Worm (Caenorhabditis elegans) whole organism, L4 larva: Measurements from ENCODE around the gene tdpo-1.

Source experiments
- D1046.2 ChIP-seq: fragments of 200-800 bp; sonication (Bioruptor generic); IDR thresholded peaks from 2 replicates; pipeline ENCODE4 v1.3.6; 2022; ENCODE audit warnings: missing genetic modification characterization, missing compliant biosample characterization
- F10B5.3 ChIP-seq: sonication (generic microtip); optimal IDR thresholded peaks from 2 replicates; lab custom pipeline; 2016; ENCODE audit warnings: mild to moderate bottlenecking, missing genetic modification characterization, missing compliant biosample characterization
- T20F7.1 ChIP-seq: fragments of 200-800 bp; sonication (Bioruptor generic); optimal IDR thresholded peaks from 2 replicates; lab custom pipeline; 2018; ENCODE audit warnings: mild to moderate bottlenecking, missing genetic modification characterization, missing compliant biosample characterization
- T26A8.4 ChIP-seq: fragments of 200-800 bp; sonication (Bioruptor generic); IDR thresholded peaks from 2 replicates; pipeline ENCODE4 v1.3.6; 2022; ENCODE audit warnings: missing genetic modification characterization, missing compliant biosample characterization
- Y5F2A.4 ChIP-seq: fragments of 200-800 bp; sonication (Bioruptor generic); optimal IDR thresholded peaks from 2 replicates; lab custom pipeline; 2018; ENCODE audit warnings: mild to moderate bottlenecking, missing genetic modification characterization, missing compliant biosample characterization
- aha-1 ChIP-seq: fragments of 150-350 bp; peaks from one replicate; lab custom pipeline; 2014; ENCODE audit warnings: missing biosample characterization, missing genetic modification characterization
- ceh-20 ChIP-seq: fragments of 200-800 bp; sonication (Bioruptor generic); IDR thresholded peaks from 2 replicates; pipeline ENCODE4 v1.3.6; 2022; ENCODE audit warnings: missing genetic modification reagents, missing genetic modification characterization, missing compliant biosample characterization
- ceh-32 ChIP-seq: sonication (generic microtip); optimal IDR thresholded peaks from 2 replicates; lab custom pipeline; 2016; ENCODE audit warnings: mild to moderate bottlenecking, missing genetic modification characterization, missing compliant biosample characterization; ENCODE audit not compliant: poor library complexity
- ceh-82 ChIP-seq: sonication (generic microtip); optimal IDR thresholded peaks from 2 replicates; lab custom pipeline; 2017; ENCODE audit warnings: missing biosample characterization, missing genetic modification characterization
- ces-1 ChIP-seq: fragments of 150-350 bp; sonication (generic microtip); optimal IDR thresholded peaks from 4 replicates; lab custom pipeline; 2014; ENCODE audit warnings: missing biosample characterization, missing genetic modification reagents, missing genetic modification characterization
- cey-2 ChIP-seq: sonication (generic microtip); optimal IDR thresholded peaks from 3 replicates; lab custom pipeline; 2017; ENCODE audit warnings: missing genetic modification characterization, mild to moderate bottlenecking, missing compliant biosample characterization, antibody characterized with exemption, borderline replicate concordance; ENCODE audit not compliant: insufficient read depth
- daf-12 ChIP-seq: fragments of 150-350 bp; optimal IDR thresholded peaks from 2 replicates; lab custom pipeline; 2014; ENCODE audit warnings: missing biosample characterization, missing genetic modification reagents, missing genetic modification characterization
- daf-16 ChIP-seq, 3 experiments: sonication (generic microtip); optimal IDR thresholded peaks; 2 replicates each; lab custom pipeline; 2016 to 2017; ENCODE audit warnings: missing genetic modification characterization in 3 of 3, missing genetic modification reagents in 3 of 3, mild to moderate bottlenecking in 2 of 3, missing compliant biosample characterization in 2 of 3, missing biosample characterization in 1 of 3, moderate library complexity in 1 of 3
- dmd-6 ChIP-seq: fragments of 200-800 bp; sonication (Bioruptor generic); IDR thresholded peaks from 2 replicates; pipeline ENCODE4 v1.3.6; 2022; ENCODE audit warnings: missing genetic modification reagents, missing genetic modification characterization, missing compliant biosample characterization
- dpl-1 ChIP-seq: fragments of 150-350 bp; optimal IDR thresholded peaks from 2 replicates; lab custom pipeline; 2014; ENCODE audit warnings: missing biosample characterization, missing genetic modification reagents, missing genetic modification characterization
- dve-1 ChIP-seq: sonication (generic microtip); optimal IDR thresholded peaks from 2 replicates; lab custom pipeline; 2017; ENCODE audit warnings: antibody characterized with exemption, mild to moderate bottlenecking, missing genetic modification characterization, missing compliant biosample characterization; ENCODE audit not compliant: insufficient read depth
- gei-8 ChIP-seq: fragments of 200-800 bp; sonication (Bioruptor generic); optimal IDR thresholded peaks from 2 replicates; lab custom pipeline; 2018; ENCODE audit warnings: mild to moderate bottlenecking, missing genetic modification characterization, missing compliant biosample characterization
- hif-1 ChIP-seq, 2 experiments: sonication (generic microtip); optimal IDR thresholded peaks; 2 replicates each; lab custom pipeline; 2016 to 2017; ENCODE audit warnings: missing compliant biosample characterization in 2 of 2, missing genetic modification characterization in 2 of 2, missing genetic modification reagents in 2 of 2, missing genotype in 2 of 2, mild to moderate bottlenecking in 1 of 2
- hlh-11 ChIP-seq: fragments of 200-800 bp; sonication (Bioruptor generic); optimal IDR thresholded peaks from 2 replicates; lab custom pipeline; 2018; ENCODE audit warnings: mild to moderate bottlenecking, missing genetic modification characterization, missing compliant biosample characterization
- hlh-30 ChIP-seq: sonication (generic microtip); optimal IDR thresholded peaks from 2 replicates; lab custom pipeline; 2017; ENCODE audit warnings: antibody characterized with exemption, mild to moderate bottlenecking, missing genetic modification characterization, missing compliant biosample characterization; ENCODE audit not compliant: insufficient read depth
- hmg-1.1 ChIP-seq: fragments of 200-800 bp; sonication (Bioruptor generic); IDR thresholded peaks from 2 replicates; pipeline ENCODE4 v1.3.6; 2022; ENCODE audit warnings: missing genetic modification reagents, missing genetic modification characterization, missing compliant biosample characterization
- lim-7 ChIP-seq: fragments of 200-800 bp; sonication (Bioruptor generic); IDR thresholded peaks from 2 replicates; pipeline ENCODE4 v1.3.6; 2022; ENCODE audit warnings: missing genetic modification characterization, missing compliant biosample characterization
- lin-13 ChIP-seq: fragments of 150-350 bp; optimal IDR thresholded peaks from 2 replicates; lab custom pipeline; 2014; ENCODE audit warnings: missing biosample characterization, missing genetic modification reagents, missing genetic modification characterization
- lin-15B ChIP-seq: fragments of 150-350 bp; sonication (generic microtip); optimal IDR thresholded peaks from 3 replicates; lab custom pipeline; 2014; ENCODE audit warnings: missing biosample characterization, missing genetic modification characterization
- lsy-2 ChIP-seq, 2 experiments: fragments of 150-350 bp in 1 of 2; sonication (generic microtip) in 1 of 2; optimal IDR thresholded peaks; 2 replicates each; lab custom pipeline; 2014 to 2017; ENCODE audit warnings: missing biosample characterization in 2 of 2, missing genetic modification characterization in 2 of 2
- madf-5 ChIP-seq, 2 experiments: fragments of 200-800 bp; sonication (Bioruptor generic); IDR thresholded peaks; 2 replicates each; pipeline ENCODE4 v1.3.6; 2022; ENCODE audit warnings: missing compliant biosample characterization in 2 of 2, missing genetic modification characterization in 2 of 2
- mdl-1 ChIP-seq, 2 experiments: fragments of 150-350 bp in 1 of 2; sonication (generic microtip) in 1 of 2; optimal IDR thresholded peaks; 2 replicates each; lab custom pipeline; 2014 to 2017; ENCODE audit warnings: missing biosample characterization in 2 of 2, missing genetic modification characterization in 2 of 2
- mdt-29 ChIP-seq: fragments of 200-800 bp; sonication (Bioruptor generic); IDR thresholded peaks from 2 replicates; pipeline ENCODE4 v1.3.6; 2022; ENCODE audit warnings: missing genetic modification reagents, missing genetic modification characterization, missing compliant biosample characterization
- mes-2 ChIP-seq: sonication (generic microtip); optimal IDR thresholded peaks from 2 replicates; lab custom pipeline; 2016; ENCODE audit warnings: missing genotype, mild to moderate bottlenecking, missing genetic modification characterization, missing compliant biosample characterization; ENCODE audit not compliant: poor library complexity, severe bottlenecking
- mxl-2 ChIP-seq: fragments of 200-800 bp; sonication (Bioruptor generic); conservative IDR thresholded peaks from 2 replicates; pipeline ENCODE4 v1.3.6; 2022; ENCODE audit warnings: missing genetic modification reagents, missing genetic modification characterization, missing compliant biosample characterization
- mxl-3 ChIP-seq: fragments of 200-800 bp; sonication (Bioruptor generic); optimal IDR thresholded peaks from 2 replicates; lab custom pipeline; 2018; ENCODE audit warnings: mild to moderate bottlenecking, missing genetic modification characterization, missing compliant biosample characterization
- nhr-111 ChIP-seq: fragments of 200-800 bp; sonication (Bioruptor generic); optimal IDR thresholded peaks from 2 replicates; lab custom pipeline; 2018; ENCODE audit warnings: mild to moderate bottlenecking, missing genetic modification characterization, missing compliant biosample characterization
- nhr-237 ChIP-seq: sonication (generic microtip); optimal IDR thresholded peaks from 2 replicates; lab custom pipeline; 2017; ENCODE audit warnings: missing biosample characterization, missing genetic modification characterization
- nhr-28 ChIP-seq: fragments of 150-350 bp; optimal IDR thresholded peaks from 2 replicates; lab custom pipeline; 2014; ENCODE audit warnings: missing biosample characterization, missing genetic modification characterization
- nhr-41 ChIP-seq: fragments of 200-800 bp; sonication (Bioruptor generic); IDR thresholded peaks from 2 replicates; pipeline ENCODE4 v1.3.6; 2022; ENCODE audit warnings: missing genetic modification reagents, missing genetic modification characterization, missing compliant biosample characterization
- nhr-42 ChIP-seq: fragments of 200-800 bp; sonication (Bioruptor generic); IDR thresholded peaks from 2 replicates; pipeline ENCODE4 v1.3.6; 2022; ENCODE audit warnings: missing genetic modification characterization, missing compliant biosample characterization
- nhr-48 ChIP-seq: sonication (generic microtip); optimal IDR thresholded peaks from 2 replicates; lab custom pipeline; 2016; ENCODE audit warnings: mild to moderate bottlenecking, missing genetic modification characterization, missing compliant biosample characterization
- php-3 ChIP-seq: fragments of 200-800 bp; sonication (Bioruptor generic); IDR thresholded peaks from 2 replicates; pipeline ENCODE4 v1.3.6; 2022; ENCODE audit warnings: missing genetic modification reagents, missing genetic modification characterization, missing compliant biosample characterization
- sdz-12 ChIP-seq: fragments of 200-800 bp; sonication (Bioruptor generic); optimal IDR thresholded peaks from 2 replicates; lab custom pipeline; 2018; ENCODE audit warnings: mild to moderate bottlenecking, missing genetic modification characterization, missing compliant biosample characterization
- set-16 ChIP-seq: fragments of 200-800 bp; sonication (Bioruptor generic); IDR thresholded peaks from 2 replicates; pipeline ENCODE4 v1.3.6; 2022; ENCODE audit warnings: missing genetic modification reagents, missing genetic modification characterization, missing compliant biosample characterization
- skn-1 ChIP-seq: fragments of 150-350 bp; optimal IDR thresholded peaks from 2 replicates; lab custom pipeline; 2014; ENCODE audit warnings: missing biosample characterization, missing genetic modification characterization
- snpc-4 ChIP-seq: fragments of 150-350 bp; optimal IDR thresholded peaks from 2 replicates; lab custom pipeline; 2014; ENCODE audit warnings: missing biosample characterization, missing genetic modification characterization
- unc-130 ChIP-seq: sonication (generic microtip); optimal IDR thresholded peaks from 2 replicates; lab custom pipeline; 2016; ENCODE audit warnings: missing genetic modification reagents, missing genetic modification characterization, missing compliant biosample characterization
- unc-62 ChIP-seq, 3 experiments: fragments of 150-350 bp in 1 of 3; sonication (generic microtip); optimal IDR thresholded peaks in 2 of 3; peaks in 1 of 3; 1 replicate in 1 of 3; 2 replicates in 2 of 3; lab custom pipeline; 2014 to 2017; ENCODE audit warnings: missing biosample characterization in 3 of 3, missing genetic modification characterization in 3 of 3, missing genetic modification reagents in 3 of 3, missing genotype in 1 of 3
- vab-7 ChIP-seq: fragments of 200-800 bp; sonication (Bioruptor generic); IDR thresholded peaks from 2 replicates; pipeline ENCODE4 v1.3.6; 2022; ENCODE audit warnings: missing genetic modification reagents, missing genetic modification characterization, missing compliant biosample characterization
- zfp-2 ChIP-seq: sonication (generic microtip); optimal IDR thresholded peaks from 2 replicates; lab custom pipeline; 2016; ENCODE audit warnings: mild to moderate bottlenecking, missing genetic modification characterization, missing compliant biosample characterization
- ztf-11 ChIP-seq: fragments of 150-350 bp; optimal IDR thresholded peaks from 2 replicates; lab custom pipeline; 2014; ENCODE audit warnings: missing biosample characterization, missing genetic modification characterization
- ztf-7 ChIP-seq: fragments of 150-350 bp; optimal IDR thresholded peaks from 2 replicates; lab custom pipeline; 2014; ENCODE audit warnings: missing biosample characterization, missing genetic modification characterization

The tdpo-1 gene

DNA sequence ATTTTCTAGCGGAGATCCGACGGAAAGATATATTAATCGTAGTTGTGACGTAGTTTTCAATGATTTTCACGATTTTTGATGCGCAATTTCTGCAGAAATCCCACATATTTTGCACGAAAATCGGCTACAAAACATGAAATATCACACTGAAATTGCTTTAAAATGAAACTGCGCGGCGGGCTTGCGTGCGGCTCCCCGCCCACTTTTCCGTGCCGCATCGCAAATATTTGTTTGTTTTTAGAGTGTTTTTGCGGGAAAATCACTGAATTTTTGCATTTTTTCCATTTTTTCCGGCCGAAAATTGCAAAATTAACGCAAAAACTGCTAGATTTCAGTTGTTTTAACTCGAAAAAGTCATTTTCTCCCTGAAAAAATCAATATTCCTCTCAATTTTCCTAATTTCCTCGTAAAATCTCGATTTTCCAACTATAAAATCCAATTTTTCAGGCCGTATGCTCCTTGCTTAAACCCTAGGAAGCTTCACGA, 21.4 kb downstream of the tdpo-1 start, which contains the start of gene Y76B12C.6 (continued):
- TF ChIP-seq sdz-12 (GFP tag; lab: Kevin White, UChicago): no peak
- TF ChIP-seq T26A8.4 (GFP tag; lab: Robert Waterston, UW): no peak
- TF ChIP-seq dmd-6: no peak
- TF ChIP-seq lin-15B: no peak
- TF ChIP-seq hlh-30 (tag; lab: Kevin White, UChicago): no peak
- TF ChIP-seq php-3 (GFP tag; lab: Robert Waterston, UW): no peak
- TF ChIP-seq hif-1 (tag; optimal IDR thresholded peaks at IDR 0.05; lab: Kevin White, UChicago): no peak
- peak; percentile 18 for TF ChIP-seq dve-1 (tag; lab: Kevin White, UChicago)
- TF ChIP-seq nhr-48 (tag; lab: Kevin White, UChicago): no peak
- TF ChIP-seq hlh-11 (tag; lab: Kevin White, UChicago): no peak
- TF ChIP-seq nhr-28 (tag; lab: Kevin White, UChicago): peak; percentile 9
- no peak for TF ChIP-seq skn-1 (tag; lab: Kevin White, UChicago)
- TF ChIP-seq daf-16 (GFP tag; optimal IDR thresholded peaks at IDR 0.05; lab: Kevin White, UChicago): no peak
- TF ChIP-seq daf-16 (tag; optimal IDR thresholded peaks at IDR 0.05; lab: Kevin White, UChicago): peak; percentile 3
- no peak for TF ChIP-seq cey-2
- TF ChIP-seq unc-130 (GFP tag; lab: Kevin White, UChicago): no peak
- no peak for TF ChIP-seq vab-7 (GFP tag; lab: Robert Waterston, UW)
- TF ChIP-seq ceh-82 (tag; lab: Kevin White, UChicago): no peak
- no peak for TF ChIP-seq ceh-20 (GFP tag; lab: Robert Waterston, UW)
- no peak for TF ChIP-seq zfp-2 (tag; lab: Kevin White, UChicago)
- TF ChIP-seq ztf-7: no peak
- no peak for TF ChIP-seq ceh-32 (tag; lab: Kevin White, UChicago)
- peak; percentile 69 for TF ChIP-seq mes-2
- TF ChIP-seq mdl-1 (tag; optimal IDR thresholded peaks at IDR 0.05; lab: Kevin White, UChicago): no peak
- peak; percentile 20 for TF ChIP-seq dpl-1 (GFP tag; lab: Kevin White, UChicago)
- TF ChIP-seq snpc-4 (tag; lab: Kevin White, UChicago): no peak
- no peak for TF ChIP-seq nhr-42
- no peak for TF ChIP-seq nhr-111 (GFP tag; lab: Kevin White, UChicago)
- no peak for TF ChIP-seq gei-8 (GFP tag; lab: Kevin White, UChicago)
- no peak for TF ChIP-seq T20F7.1 (GFP tag; lab: Kevin White, UChicago)
- TF ChIP-seq mdt-29 (GFP tag; lab: Robert Waterston, UW): no peak
- TF ChIP-seq madf-5 (GFP tag; IDR thresholded peaks at IDR 0.05; lab: Robert Waterston, UW): no peak
- no peak for TF ChIP-seq mxl-2
- TF ChIP-seq mxl-3 (GFP tag; lab: Kevin White, UChicago): no peak
- TF ChIP-seq nhr-237 (tag; lab: Kevin White, UChicago): no peak
- peak; percentile 51 for TF ChIP-seq aha-1 (tag; lab: Kevin White, UChicago)
- TF ChIP-seq lsy-2 (tag; optimal IDR thresholded peaks at IDR 0.05; lab: Kevin White, UChicago): peak in 1 of 2 experiments; percentile 1
- no peak for TF ChIP-seq lim-7
- no peak for TF ChIP-seq daf-12 (tag; lab: Kevin White, UChicago)
- no peak for TF ChIP-seq ztf-11 (tag; lab: Kevin White, UChicago)
- no peak for TF ChIP-seq Y5F2A.4 (GFP tag; lab: Kevin White, UChicago)
- TF ChIP-seq ces-1 (GFP tag; lab: Kevin White, UChicago): no peak
- no peak for TF ChIP-seq nhr-41 (GFP tag; lab: Robert Waterston, UW)
- TF ChIP-seq F10B5.3 (tag; lab: Kevin White, UChicago): no peak
- no peak for TF ChIP-seq unc-62 (GFP tag; optimal IDR thresholded peaks at IDR 0.05 in 1 of 2; lab: Kevin White, UChicago)
- TF ChIP-seq unc-62 (tag; optimal IDR thresholded peaks at IDR 0.05; lab: Kevin White, UChicago): no peak
- peak; percentile 10 for TF ChIP-seq lin-13
- no peak for TF ChIP-seq set-16 (GFP tag; lab: Robert Waterston, UW)
- TF ChIP-seq hmg-1.1 (GFP tag; lab: Robert Waterston, UW): no peak
- no peak for TF ChIP-seq D1046.2 (GFP tag; lab: Robert Waterston, UW)
